Worm (Caenorhabditis elegans): ENCODE results near the gene mpc-1.
A peak's percentile ranks its signal among the peaks of the same experiment; 100 is the strongest.
"Not testable (repeated sequence)": the region's sequence is repeated elsewhere in the genome, so short reads cannot be mapped to it uniquely, and the experiment has no call there.

Gene mpc-1

DNA sequence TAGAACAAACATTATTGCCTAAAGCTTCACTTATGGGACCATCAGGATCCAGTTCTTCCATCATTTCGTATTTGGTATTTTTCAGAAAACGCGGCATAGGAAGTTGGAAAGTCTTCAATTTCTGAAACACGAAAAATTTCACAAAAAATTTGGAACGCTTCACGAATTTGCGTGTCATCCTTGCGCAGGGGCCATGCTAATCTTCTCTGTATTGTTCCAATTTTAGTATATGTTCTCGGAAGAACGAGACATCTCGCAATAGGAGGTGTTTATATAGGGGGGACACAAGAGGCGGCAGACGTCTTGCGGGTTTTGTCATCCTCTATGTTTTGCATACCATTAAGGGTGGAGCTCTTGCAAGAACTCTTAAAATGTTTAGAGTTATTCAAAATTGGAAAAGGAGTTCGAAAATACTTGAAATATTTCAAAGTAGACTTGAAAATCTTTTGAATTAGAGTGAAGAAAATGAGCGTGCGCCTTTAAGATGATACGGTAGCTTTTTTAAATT lies 13.5 kb downstream of the mpc-1 start:
- 0 out of 2 replicates have a peak, but pooled peaks have one; percentile 17 for TF ChIP-seq Y67H2A.10 (GFP tag; conservative IDR thresholded peaks at IDR 0.05)
- peak; percentile 81; the same call in 1 of the 2 replicates for TF ChIP-seq pbrm-1 (GFP tag; IDR thresholded peaks at IDR 0.05)
- TF ChIP-seq nhr-90 (tag; optimal IDR thresholded peaks at IDR 0.05), result peak; percentile 33
- 0 out of 2 replicates have a peak, but pooled peaks have one; percentile 20 for TF ChIP-seq Y53G8AR.9 (GFP tag; conservative IDR thresholded peaks at IDR 0.05)
- peak; percentile 71; the same call in 1 of the 2 replicates for TF ChIP-seq hmg-20 (GFP tag; IDR thresholded peaks at IDR 0.05)
- peak; percentile 18 for TF ChIP-seq repo-1 (tag; optimal IDR thresholded peaks at IDR 0.05)
- TF ChIP-seq xnd-1 (tag; optimal IDR thresholded peaks at IDR 0.05), result peak; percentile 71
- TF ChIP-seq Y56A3A.18 (GFP tag; IDR thresholded peaks at IDR 0.05), result peak; percentile 87
- TF ChIP-seq Y95B8A.8 (GFP tag; IDR thresholded peaks at IDR 0.05), result 0 out of 2 replicates have a peak, but pooled peaks have one; percentile 49
- peak; percentile 69 for TF ChIP-seq mcd-1 (GFP tag; IDR thresholded peaks at IDR 0.05)
- TF ChIP-seq nfya-2 (GFP tag; IDR thresholded peaks at IDR 0.05), result 0 out of 2 replicates have a peak, but pooled peaks have one; percentile 44
- TF ChIP-seq aptf-3 (GFP tag; IDR thresholded peaks at IDR 0.05), result peak; percentile 79; the same call in 1 of the 2 replicates
- TF ChIP-seq egl-18 (GFP tag; IDR thresholded peaks at IDR 0.05), result peak; percentile 68; the same call in 1 of the 2 replicates
- TF ChIP-seq athp-1 (tag; optimal IDR thresholded peaks at IDR 0.05), result peak; percentile 2
- peak in 1 of 2 experiments; percentile 34 for TF ChIP-seq rec-8 (tag; optimal IDR thresholded peaks at IDR 0.05)
- TF ChIP-seq rcor-1 (GFP tag; IDR thresholded peaks at IDR 0.05), result peak; percentile 81
- peak; percentile 63 for TF ChIP-seq ceh-100 (GFP tag; IDR thresholded peaks at IDR 0.05)
- TF ChIP-seq K11D2.4 (GFP tag; IDR thresholded peaks at IDR 0.05), result peak; percentile 32; the same call in 1 of the 2 replicates
- peak; percentile 95 for TF ChIP-seq madf-6 (GFP tag; IDR thresholded peaks at IDR 0.05)
- peak; percentile 61 for TF ChIP-seq F33H1.4 (GFP tag; IDR thresholded peaks at IDR 0.05)
- TF ChIP-seq nfyb-1 (GFP tag; IDR thresholded peaks at IDR 0.05), result peak; percentile 90
- TF ChIP-seq rpc-1 (optimal IDR thresholded peaks at IDR 0.05), result peak; percentile 62
- peak; percentile 77 for TF ChIP-seq rpc-1 (tag; optimal IDR thresholded peaks at IDR 0.05)
- TF ChIP-seq lsl-1 (GFP tag; optimal IDR thresholded peaks at IDR 0.05), result peak; percentile 75
- peak; percentile 80 for TF ChIP-seq dox-1 (GFP tag; IDR thresholded peaks at IDR 0.05)
- TF ChIP-seq cebp-2 (GFP tag; IDR thresholded peaks at IDR 0.05), result peak; percentile 82; the same call in 1 of the 2 replicates
- peak; percentile 66 for TF ChIP-seq snpc-4 (GFP tag; optimal IDR thresholded peaks at IDR 0.05)
- peak; percentile 85 to 99 (median 92) for TF ChIP-seq snpc-4 (tag; optimal IDR thresholded peaks at IDR 0.05)
- TF ChIP-seq hsf-1 (GFP tag; IDR thresholded peaks at IDR 0.05), result peak; percentile 68
- peak; percentile 63; the same call in 1 of the 2 replicates for TF ChIP-seq ztf-25 (GFP tag; IDR thresholded peaks at IDR 0.05)
- peak; percentile 97 for TF ChIP-seq hmg-1.2 (GFP tag; IDR thresholded peaks at IDR 0.05)
- not testable (repeated sequence) for TF ChIP-seq cebp-1 (GFP tag; IDR thresholded peaks at IDR 0.05)
- peak; percentile 44 for TF ChIP-seq cebp-1 (tag; optimal IDR thresholded peaks at IDR 0.05)
- peak; percentile 45; the same call in 1 of the 2 replicates for TF ChIP-seq ceh-91 (GFP tag; IDR thresholded peaks at IDR 0.05)
- TF ChIP-seq D2030.7 (GFP tag; IDR thresholded peaks at IDR 0.05), result peak; percentile 66
- TF ChIP-seq snpc-1.1 (tag; optimal IDR thresholded peaks at IDR 0.05; ENCODE audit: insufficient read depth), result peak; percentile 85
- peak; percentile 59 for TF ChIP-seq him-1 (tag; optimal IDR thresholded peaks at IDR 0.05)
- peak; percentile 90 for TF ChIP-seq madf-8 (GFP tag; conservative IDR thresholded peaks at IDR 0.05)
- TF ChIP-seq C17E4.6 (GFP tag; IDR thresholded peaks at IDR 0.05), result peak; percentile 70; the same call in 1 of the 2 replicates
- peak; percentile 90 for TF ChIP-seq ekl-4 (GFP tag; IDR thresholded peaks at IDR 0.05)
- TF ChIP-seq ceh-40 (GFP tag; IDR thresholded peaks at IDR 0.05), result 0 out of 2 replicates have a peak, but pooled peaks have one; percentile 31
- peak; percentile 73; the same call in 1 of the 2 replicates for TF ChIP-seq madf-3 (GFP tag; IDR thresholded peaks at IDR 0.05)
- TF ChIP-seq C06A6.2 (GFP tag; conservative IDR thresholded peaks at IDR 0.05), result peak; percentile 59
- peak; percentile 30 for TF ChIP-seq T07F8.4 (tag; optimal IDR thresholded peaks at IDR 0.05)
- peak; percentile 90 for TF ChIP-seq lin-26 (GFP tag; IDR thresholded peaks at IDR 0.05)
- peak; percentile 23 for TF ChIP-seq ztf-18 (tag; optimal IDR thresholded peaks at IDR 0.05)
- peak; percentile 63 for TF ChIP-seq B0261.1 (tag; optimal IDR thresholded peaks at IDR 0.05)
- peak; percentile 79 for TF ChIP-seq tbp1 (GFP tag; optimal IDR thresholded peaks at IDR 0.05)

Measured in whole organism, young adult.